Worm (Caenorhabditis elegans) whole organism, L4 larva: ENCODE data around the gene inpp-5K.

ENCODE experiments used
- F26F4.8 ChIP-seq: fragments of 200-800 bp; sonication (Bioruptor generic); conservative IDR thresholded peaks from 2 replicates; pipeline ENCODE4 v1.3.6; 2022; ENCODE audit warnings: missing genetic modification characterization, missing compliant biosample characterization
- F37D6.2 ChIP-seq: sonication (generic microtip); optimal IDR thresholded peaks from 2 replicates; lab custom pipeline; 2016; ENCODE audit warnings: mild to moderate bottlenecking, missing genetic modification characterization, missing compliant biosample characterization
- F44E2.7 ChIP-seq: fragments of 200-800 bp; sonication (Bioruptor generic); IDR thresholded peaks from 2 replicates; pipeline ENCODE4 v2.1.2; 2022; ENCODE audit warnings: missing genetic modification characterization, missing compliant biosample characterization
- F49E8.2 ChIP-seq: sonication (generic microtip); optimal IDR thresholded peaks from 2 replicates; lab custom pipeline; 2016; ENCODE audit warnings: missing compliant biosample characterization, mild to moderate bottlenecking, missing genetic modification characterization, borderline replicate concordance
- T26A8.4 ChIP-seq: fragments of 200-800 bp; sonication (Bioruptor generic); IDR thresholded peaks from 2 replicates; pipeline ENCODE4 v1.3.6; 2022; ENCODE audit warnings: missing genetic modification characterization, missing compliant biosample characterization
- Y48G9A.11 ChIP-seq: fragments of 200-800 bp; sonication (Bioruptor generic); IDR thresholded peaks from 2 replicates; pipeline ENCODE4 v1.3.6; 2022; ENCODE audit warnings: missing genetic modification reagents, missing genetic modification characterization, missing compliant biosample characterization
- Y5F2A.4 ChIP-seq: fragments of 200-800 bp; sonication (Bioruptor generic); optimal IDR thresholded peaks from 2 replicates; lab custom pipeline; 2018; ENCODE audit warnings: mild to moderate bottlenecking, missing genetic modification characterization, missing compliant biosample characterization
- Y75B8A.6 ChIP-seq: fragments of 200-800 bp; sonication (Bioruptor generic); IDR thresholded peaks from 2 replicates; pipeline ENCODE4 v1.3.6; 2022; ENCODE audit warnings: missing genetic modification reagents, missing genetic modification characterization, missing compliant biosample characterization
- ZK337.2 ChIP-seq: fragments of 200-800 bp; sonication (Bioruptor generic); IDR thresholded peaks from 2 replicates; pipeline ENCODE4 v1.3.6; 2022; ENCODE audit warnings: missing genetic modification reagents, missing genetic modification characterization, missing compliant biosample characterization
- ama-1 ChIP-seq: fragments of 150-350 bp; optimal IDR thresholded peaks from 2 replicates; lab custom pipeline; 2014; ENCODE audit warnings: inconsistent platforms, mixed read lengths
- arid-1 ChIP-seq: fragments of 200-800 bp; sonication (Bioruptor generic); conservative IDR thresholded peaks from 2 replicates; pipeline ENCODE4 v1.3.6; 2022; ENCODE audit warnings: missing genetic modification reagents, missing genetic modification characterization, missing compliant biosample characterization
- attf-4 ChIP-seq: sonication (generic microtip); optimal IDR thresholded peaks from 3 replicates; lab custom pipeline; 2017; ENCODE audit warnings: missing biosample characterization, missing genetic modification characterization
- ceh-20 ChIP-seq: fragments of 200-800 bp; sonication (Bioruptor generic); IDR thresholded peaks from 2 replicates; pipeline ENCODE4 v1.3.6; 2022; ENCODE audit warnings: missing genetic modification reagents, missing genetic modification characterization, missing compliant biosample characterization
- ceh-28 ChIP-seq: fragments of 150-350 bp; optimal IDR thresholded peaks from 2 replicates; lab custom pipeline; 2014; ENCODE audit warnings: missing biosample characterization, missing genetic modification reagents, missing genetic modification characterization
- ceh-62 ChIP-seq: sonication (generic microtip); optimal IDR thresholded peaks from 2 replicates; lab custom pipeline; 2017; ENCODE audit warnings: missing biosample characterization, missing genetic modification characterization
- cey-2 ChIP-seq: sonication (generic microtip); optimal IDR thresholded peaks from 3 replicates; lab custom pipeline; 2017; ENCODE audit warnings: missing genetic modification characterization, mild to moderate bottlenecking, missing compliant biosample characterization, antibody characterized with exemption, borderline replicate concordance; ENCODE audit not compliant: insufficient read depth
- ctbp-1 ChIP-seq: fragments of 200-800 bp; sonication (Bioruptor generic); IDR thresholded peaks from 2 replicates; pipeline ENCODE4 v1.3.6; 2022; ENCODE audit warnings: missing genetic modification reagents, missing genetic modification characterization, missing compliant biosample characterization
- daf-19 ChIP-seq: fragments of 200-800 bp; sonication (Bioruptor generic); conservative IDR thresholded peaks from 2 replicates; pipeline ENCODE4 v1.3.6; 2022; ENCODE audit warnings: missing genetic modification characterization, missing compliant biosample characterization
- daf-8 ChIP-seq: fragments of 200-800 bp; sonication (Bioruptor generic); IDR thresholded peaks from 2 replicates; pipeline ENCODE4 v1.3.6; 2022; ENCODE audit warnings: missing genetic modification characterization, missing compliant biosample characterization
- dmd-9 ChIP-seq: fragments of 200-800 bp; sonication (Bioruptor generic); IDR thresholded peaks from 2 replicates; pipeline ENCODE4 v1.3.6; 2022; ENCODE audit warnings: missing genetic modification reagents, missing genetic modification characterization, missing compliant biosample characterization
- dpl-1 ChIP-seq: fragments of 150-350 bp; optimal IDR thresholded peaks from 2 replicates; lab custom pipeline; 2014; ENCODE audit warnings: missing biosample characterization, missing genetic modification reagents, missing genetic modification characterization
- dve-1 ChIP-seq: sonication (generic microtip); optimal IDR thresholded peaks from 2 replicates; lab custom pipeline; 2017; ENCODE audit warnings: antibody characterized with exemption, mild to moderate bottlenecking, missing genetic modification characterization, missing compliant biosample characterization; ENCODE audit not compliant: insufficient read depth
- egl-27 ChIP-seq: sonication (generic microtip); optimal IDR thresholded peaks from 3 replicates; lab custom pipeline; 2017; ENCODE audit warnings: missing biosample characterization, missing genetic modification reagents, missing genetic modification characterization
- fkh-10 ChIP-seq: fragments of 150-350 bp; optimal IDR thresholded peaks from 2 replicates; lab custom pipeline; 2014; ENCODE audit warnings: missing biosample characterization, missing genetic modification reagents, missing genetic modification characterization
- hlh-30 ChIP-seq: sonication (generic microtip); optimal IDR thresholded peaks from 2 replicates; lab custom pipeline; 2017; ENCODE audit warnings: antibody characterized with exemption, mild to moderate bottlenecking, missing genetic modification characterization, missing compliant biosample characterization; ENCODE audit not compliant: insufficient read depth
- hmg-1.1 ChIP-seq: fragments of 200-800 bp; sonication (Bioruptor generic); IDR thresholded peaks from 2 replicates; pipeline ENCODE4 v1.3.6; 2022; ENCODE audit warnings: missing genetic modification reagents, missing genetic modification characterization, missing compliant biosample characterization
- lin-13 ChIP-seq: fragments of 150-350 bp; optimal IDR thresholded peaks from 2 replicates; lab custom pipeline; 2014; ENCODE audit warnings: missing biosample characterization, missing genetic modification reagents, missing genetic modification characterization
- lin-38 ChIP-seq: fragments of 200-800 bp; sonication (Bioruptor generic); IDR thresholded peaks from 2 replicates; pipeline ENCODE4 v1.3.6; 2022; ENCODE audit warnings: missing genetic modification reagents, missing genetic modification characterization, missing compliant biosample characterization
- lsy-2 ChIP-seq, 2 experiments: fragments of 150-350 bp in 1 of 2; sonication (generic microtip) in 1 of 2; optimal IDR thresholded peaks; 2 replicates each; lab custom pipeline; 2014 to 2017; ENCODE audit warnings: missing biosample characterization in 2 of 2, missing genetic modification characterization in 2 of 2
- mes-2 ChIP-seq: sonication (generic microtip); optimal IDR thresholded peaks from 2 replicates; lab custom pipeline; 2016; ENCODE audit warnings: missing genotype, mild to moderate bottlenecking, missing genetic modification characterization, missing compliant biosample characterization; ENCODE audit not compliant: poor library complexity, severe bottlenecking
- mxl-2 ChIP-seq: fragments of 200-800 bp; sonication (Bioruptor generic); conservative IDR thresholded peaks from 2 replicates; pipeline ENCODE4 v1.3.6; 2022; ENCODE audit warnings: missing genetic modification reagents, missing genetic modification characterization, missing compliant biosample characterization
- mxl-3 ChIP-seq: fragments of 200-800 bp; sonication (Bioruptor generic); optimal IDR thresholded peaks from 2 replicates; lab custom pipeline; 2018; ENCODE audit warnings: mild to moderate bottlenecking, missing genetic modification characterization, missing compliant biosample characterization
- nhr-10 ChIP-seq: fragments of 150-350 bp; optimal IDR thresholded peaks from 2 replicates; lab custom pipeline; 2014; ENCODE audit warnings: missing biosample characterization, missing genetic modification characterization
- nhr-102 ChIP-seq: sonication (generic microtip); optimal IDR thresholded peaks from 2 replicates; lab custom pipeline; 2016; ENCODE audit warnings: mild to moderate bottlenecking, missing genetic modification characterization, moderate library complexity, missing compliant biosample characterization
- nhr-25 ChIP-seq: sonication (generic microtip); optimal IDR thresholded peaks from 2 replicates; lab custom pipeline; 2017; ENCODE audit warnings: missing genetic modification characterization, mild to moderate bottlenecking, missing compliant biosample characterization, antibody characterized with exemption, moderate library complexity, borderline replicate concordance; ENCODE audit not compliant: insufficient read depth
- nhr-28 ChIP-seq: fragments of 150-350 bp; optimal IDR thresholded peaks from 2 replicates; lab custom pipeline; 2014; ENCODE audit warnings: missing biosample characterization, missing genetic modification characterization
- nhr-48 ChIP-seq: sonication (generic microtip); optimal IDR thresholded peaks from 2 replicates; lab custom pipeline; 2016; ENCODE audit warnings: mild to moderate bottlenecking, missing genetic modification characterization, missing compliant biosample characterization
- nhr-6 ChIP-seq: fragments of 150-350 bp; optimal IDR thresholded peaks from 2 replicates; lab custom pipeline; 2014; ENCODE audit warnings: missing biosample characterization, missing genetic modification characterization
- pha-4 ChIP-seq, 2 experiments: fragments of 150-350 bp in 1 of 2; fragments of 200-800 bp in 1 of 2; sonication (Bioruptor generic) in 1 of 2; IDR thresholded peaks in 1 of 2; optimal IDR thresholded peaks in 1 of 2; 2 replicates each; pipeline versions ENCODE4 v1.3.6 to Lab custom; 2014 to 2022; ENCODE audit warnings: missing genetic modification characterization in 2 of 2, missing genetic modification reagents in 2 of 2, missing biosample characterization in 1 of 2, missing compliant biosample characterization in 1 of 2
- pqm-1 ChIP-seq: sonication (generic microtip); optimal IDR thresholded peaks from 2 replicates; lab custom pipeline; 2017; ENCODE audit warnings: missing biosample characterization, missing genetic modification characterization
- set-16 ChIP-seq: fragments of 200-800 bp; sonication (Bioruptor generic); IDR thresholded peaks from 2 replicates; pipeline ENCODE4 v1.3.6; 2022; ENCODE audit warnings: missing genetic modification reagents, missing genetic modification characterization, missing compliant biosample characterization
- spr-1 ChIP-seq: sonication (generic microtip); optimal IDR thresholded peaks from 2 replicates; lab custom pipeline; 2016; ENCODE audit warnings: mild to moderate bottlenecking, missing genetic modification characterization, missing compliant biosample characterization
- tra-1 ChIP-seq: fragments of 200-800 bp; sonication (Bioruptor generic); IDR thresholded peaks from 2 replicates; pipeline ENCODE4 v1.3.6; 2022; ENCODE audit warnings: missing genetic modification reagents, missing genetic modification characterization, missing compliant biosample characterization
- unc-130 ChIP-seq: sonication (generic microtip); optimal IDR thresholded peaks from 2 replicates; lab custom pipeline; 2016; ENCODE audit warnings: missing genetic modification reagents, missing genetic modification characterization, missing compliant biosample characterization
- unc-62 ChIP-seq, 3 experiments: fragments of 150-350 bp in 1 of 3; sonication (generic microtip); optimal IDR thresholded peaks in 2 of 3; peaks in 1 of 3; 1 replicate in 1 of 3; 2 replicates in 2 of 3; lab custom pipeline; 2014 to 2017; ENCODE audit warnings: missing biosample characterization in 3 of 3, missing genetic modification characterization in 3 of 3, missing genetic modification reagents in 3 of 3, missing genotype in 1 of 3
- zfp-3 ChIP-seq: fragments of 200-800 bp; sonication (Bioruptor generic); conservative IDR thresholded peaks from 2 replicates; pipeline ENCODE4 v1.3.6; 2022; ENCODE audit warnings: missing genetic modification reagents, missing genetic modification characterization, missing compliant biosample characterization
- zip-2 ChIP-seq: fragments of 150-350 bp; optimal IDR thresholded peaks from 2 replicates; lab custom pipeline; 2014; ENCODE audit warnings: missing biosample characterization, missing genetic modification characterization
- ztf-7 ChIP-seq: fragments of 150-350 bp; optimal IDR thresholded peaks from 2 replicates; lab custom pipeline; 2014; ENCODE audit warnings: missing biosample characterization, missing genetic modification characterization

inpp-5K gene

ce11 chrIII:8163788-8164423 is 2.8 kb upstream of the inpp-5K start, which contains the start of gene prp-8 (continued):
- peak; percentile 92 for TF ChIP-seq dve-1 (tag; lab: Kevin White, UChicago)
- TF ChIP-seq pqm-1, result no peak
- no peak for TF ChIP-seq F44E2.7 (GFP tag; lab: Robert Waterston, UW)
- TF ChIP-seq cey-2 (tag; lab: Kevin White, UChicago), result no peak
- peak; percentile 89 for TF ChIP-seq nhr-6 (tag; lab: Kevin White, UChicago)
- TF ChIP-seq ztf-7 (tag; lab: Kevin White, UChicago), result no peak
- TF ChIP-seq ceh-28 (tag; lab: Kevin White, UChicago), result peak; percentile 77
- peak; percentile 50; the same call in 1 of the 2 replicates for TF ChIP-seq dmd-9
- peak; percentile 94 to 99 for TF ChIP-seq lsy-2 (tag; optimal IDR thresholded peaks at IDR 0.05; lab: Kevin White, UChicago)
- TF ChIP-seq nhr-102 (tag; lab: Kevin White, UChicago), result peak; percentile 20
- peak; percentile 88 for TF ChIP-seq lin-13 (GFP tag; lab: Kevin White, UChicago)
- no peak for TF ChIP-seq ceh-62 (tag; lab: Kevin White, UChicago)
- peak; percentile 91 for TF ChIP-seq dpl-1 (GFP tag; lab: Kevin White, UChicago)
- peak; percentile 74 for TF ChIP-seq fkh-10 (GFP tag; lab: Kevin White, UChicago)
- TF ChIP-seq nhr-25 (tag; lab: Kevin White, UChicago), result peak; percentile 87
- peak; percentile 95 for TF ChIP-seq Y48G9A.11 (GFP tag; lab: Robert Waterston, UW)
- peak; percentile 62 for TF ChIP-seq F37D6.2 (tag; lab: Kevin White, UChicago)
- peak; percentile 76 for TF ChIP-seq hmg-1.1 (GFP tag; lab: Robert Waterston, UW)
- TF ChIP-seq Y5F2A.4 (GFP tag; lab: Kevin White, UChicago), result no peak
- peak; percentile 67 for TF ChIP-seq mxl-3 (GFP tag; lab: Kevin White, UChicago)
- TF ChIP-seq T26A8.4 (GFP tag; lab: Robert Waterston, UW), result peak; percentile 74
- TF ChIP-seq nhr-10, result no peak
- no peak for TF ChIP-seq daf-8
- peak; percentile 74 for TF ChIP-seq arid-1 (GFP tag; lab: Robert Waterston, UW)
- peak; percentile 78 for TF ChIP-seq ama-1 (lab: Kevin White, UChicago)
- peak; percentile 91 for TF ChIP-seq hlh-30
- TF ChIP-seq pha-4 (GFP tag; IDR thresholded peaks at IDR 0.05; lab: Robert Waterston, UW), result no peak
- TF ChIP-seq pha-4 (tag; optimal IDR thresholded peaks at IDR 0.05; lab: Kevin White, UChicago), result peak; percentile 94
- TF ChIP-seq unc-62 (GFP tag; optimal IDR thresholded peaks at IDR 0.05 in 1 of 2; lab: Kevin White, UChicago), result peak in 1 of 2 experiments; percentile 98
- no peak for TF ChIP-seq unc-62 (tag; optimal IDR thresholded peaks at IDR 0.05; lab: Kevin White, UChicago)
- TF ChIP-seq nhr-48 (tag; lab: Kevin White, UChicago), result peak; percentile 16
- peak; percentile 68; the same call in 1 of the 2 replicates for TF ChIP-seq ceh-20
- TF ChIP-seq spr-1, result peak; percentile 31
- peak; percentile 68 for TF ChIP-seq ctbp-1 (GFP tag; lab: Robert Waterston, UW)
- no peak for TF ChIP-seq daf-19 (GFP tag; lab: Robert Waterston, UW)
- 0 out of 2 replicates have a peak, but pooled peaks have one; percentile 43 for TF ChIP-seq tra-1 (GFP tag; lab: Robert Waterston, UW)
- TF ChIP-seq F49E8.2 (tag; lab: Kevin White, UChicago), result no peak
- TF ChIP-seq unc-130 (GFP tag; lab: Kevin White, UChicago), result peak; percentile 25
- peak; percentile 79 for TF ChIP-seq lin-38 (GFP tag; lab: Robert Waterston, UW)
- peak; percentile 51 for TF ChIP-seq nhr-28
- 0 out of 2 replicates have a peak, but pooled peaks have one; percentile 58 for TF ChIP-seq zfp-3 (GFP tag; lab: Robert Waterston, UW)
- TF ChIP-seq egl-27 (tag; lab: Kevin White, UChicago), result no peak
- no peak for TF ChIP-seq set-16 (GFP tag; lab: Robert Waterston, UW)
- no peak for TF ChIP-seq attf-4
- no peak for TF ChIP-seq ZK337.2
- peak; percentile 58; the same call in 1 of the 2 replicates for TF ChIP-seq Y75B8A.6 (GFP tag; lab: Robert Waterston, UW)
- TF ChIP-seq F26F4.8, result no peak
- no peak for TF ChIP-seq mxl-2 (GFP tag; lab: Robert Waterston, UW)
- TF ChIP-seq mes-2, result peak; percentile 95
- no peak for TF ChIP-seq zip-2 (tag; lab: Kevin White, UChicago)
